Worm (Caenorhabditis elegans) whole organism, young adult: ENCODE data around the gene trap-4.

ENCODE experiments used
- B0019.2 ChIP-seq: fragments of 200-800 bp; sonication (Bioruptor generic); conservative IDR thresholded peaks from 2 replicates; pipeline ENCODE4 v1.3.6; 2022; ENCODE audit warnings: missing genetic modification reagents, missing genetic modification characterization, missing compliant biosample characterization
- B0035.1 ChIP-seq: sonication (generic microtip); optimal IDR thresholded peaks from 2 replicates; lab custom pipeline; 2016; ENCODE audit warnings: missing genetic modification characterization, mild to moderate bottlenecking, missing compliant biosample characterization, missing genotype, missing genetic modification reagents
- F23B12.7 ChIP-seq: sonication (generic microtip); optimal IDR thresholded peaks from 2 replicates; lab custom pipeline; 2017; ENCODE audit warnings: missing genetic modification characterization, mild to moderate bottlenecking, missing compliant biosample characterization, antibody characterized with exemption, moderate library complexity; ENCODE audit not compliant: insufficient read depth
- F33H1.4 ChIP-seq: fragments of 200-800 bp; sonication (Bioruptor generic); IDR thresholded peaks from 2 replicates; pipeline ENCODE4 v1.3.6; 2022; ENCODE audit warnings: missing genetic modification reagents, missing genetic modification characterization, missing compliant biosample characterization
- F39B2.1 ChIP-seq: fragments of 200-800 bp; sonication (Bioruptor generic); IDR thresholded peaks from 2 replicates; pipeline ENCODE4 v1.3.6; 2022; ENCODE audit warnings: missing genetic modification reagents, missing genetic modification characterization, missing compliant biosample characterization
- F52B5.7 ChIP-seq: sonication (generic microtip); optimal IDR thresholded peaks from 2 replicates; lab custom pipeline; 2016; ENCODE audit warnings: mild to moderate bottlenecking, missing genetic modification characterization, missing compliant biosample characterization
- F57C9.4 ChIP-seq: sonication (generic microtip); optimal IDR thresholded peaks from 2 replicates; lab custom pipeline; 2017; ENCODE audit warnings: mild to moderate bottlenecking, missing genetic modification characterization, missing compliant biosample characterization
- T07F8.4 ChIP-seq: sonication (generic microtip); optimal IDR thresholded peaks from 2 replicates; lab custom pipeline; 2016; ENCODE audit warnings: mild to moderate bottlenecking, missing genetic modification characterization, moderate library complexity, missing compliant biosample characterization
- T26A5.8 ChIP-seq: sonication (generic microtip); optimal IDR thresholded peaks from 2 replicates; lab custom pipeline; 2016; ENCODE audit warnings: missing genetic modification characterization, missing compliant biosample characterization
- Y53F4B.3 ChIP-seq: fragments of 200-800 bp; sonication (Bioruptor generic); IDR thresholded peaks from 2 replicates; pipeline ENCODE4 v1.3.6; 2022; ENCODE audit warnings: missing genetic modification reagents, missing genetic modification characterization, missing compliant biosample characterization
- Y79H2A.3 ChIP-seq: fragments of 200-800 bp; sonication (Bioruptor generic); conservative IDR thresholded peaks from 2 replicates; pipeline ENCODE4 v1.3.6; 2022; ENCODE audit warnings: missing genetic modification reagents, missing genetic modification characterization, missing compliant biosample characterization
- akir-1 ChIP-seq: fragments of 200-800 bp; sonication (Bioruptor generic); optimal IDR thresholded peaks from 2 replicates; lab custom pipeline; 2018; ENCODE audit warnings: mild to moderate bottlenecking, missing genetic modification characterization, moderate library complexity, missing compliant biosample characterization
- aptf-2 ChIP-seq: fragments of 200-800 bp; sonication (Bioruptor generic); conservative IDR thresholded peaks from 2 replicates; pipeline ENCODE4 v1.3.6; 2022; ENCODE audit warnings: missing genetic modification reagents, missing genetic modification characterization, missing compliant biosample characterization
- bed-1 ChIP-seq: fragments of 200-800 bp; sonication (Bioruptor generic); IDR thresholded peaks from 2 replicates; pipeline ENCODE4 v1.3.6; 2022; ENCODE audit warnings: missing genetic modification reagents, missing genetic modification characterization, missing compliant biosample characterization
- cebp-1 ChIP-seq, 2 experiments: fragments of 200-800 bp in 1 of 2; sonication (Bioruptor generic) in 1 of 2; sonication (generic microtip) in 1 of 2; IDR thresholded peaks in 1 of 2; optimal IDR thresholded peaks in 1 of 2; 2 replicates each; pipeline versions ENCODE4 v1.3.6 to Lab custom; 2017 to 2022; ENCODE audit warnings: missing compliant biosample characterization in 2 of 2, missing genetic modification characterization in 2 of 2, mild to moderate bottlenecking in 1 of 2, missing genetic modification reagents in 1 of 2, moderate library complexity in 1 of 2
- ceh-27 ChIP-seq: fragments of 200-800 bp; sonication (Bioruptor generic); optimal IDR thresholded peaks from 2 replicates; lab custom pipeline; 2018; ENCODE audit warnings: mild to moderate bottlenecking, missing genetic modification characterization, moderate library complexity, missing compliant biosample characterization
- ceh-40 ChIP-seq: fragments of 200-800 bp; sonication (Bioruptor generic); IDR thresholded peaks from 2 replicates; pipeline ENCODE4 v1.3.6; 2022; ENCODE audit warnings: missing genetic modification characterization, missing compliant biosample characterization
- ceh-91 ChIP-seq: fragments of 200-800 bp; sonication (Bioruptor generic); IDR thresholded peaks from 2 replicates; pipeline ENCODE4 v1.3.6; 2022; ENCODE audit warnings: missing genetic modification reagents, missing genetic modification characterization, missing compliant biosample characterization
- dox-1 ChIP-seq: fragments of 200-800 bp; sonication (Bioruptor generic); IDR thresholded peaks from 2 replicates; pipeline ENCODE4 v1.3.6; 2022; ENCODE audit warnings: missing genetic modification reagents, missing genetic modification characterization, missing compliant biosample characterization
- egl-18 ChIP-seq: fragments of 200-800 bp; sonication (Bioruptor generic); IDR thresholded peaks from 2 replicates; pipeline ENCODE4 v1.3.6; 2022; ENCODE audit warnings: missing genetic modification reagents, missing genetic modification characterization, missing compliant biosample characterization
- ekl-4 ChIP-seq: fragments of 200-800 bp; sonication (Bioruptor generic); IDR thresholded peaks from 2 replicates; pipeline ENCODE4 v1.3.6; 2022; ENCODE audit warnings: missing genetic modification reagents, missing genetic modification characterization, missing compliant biosample characterization
- hmg-1.2 ChIP-seq: fragments of 200-800 bp; sonication (Bioruptor generic); IDR thresholded peaks from 2 replicates; pipeline ENCODE4 v1.3.6; 2022; ENCODE audit warnings: missing genetic modification reagents, missing genetic modification characterization, missing compliant biosample characterization
- hsf-1 ChIP-seq: fragments of 200-800 bp; sonication (Bioruptor generic); IDR thresholded peaks from 2 replicates; pipeline ENCODE4 v1.3.6; 2022; ENCODE audit warnings: missing genetic modification reagents, missing genetic modification characterization, missing compliant biosample characterization
- let-607 ChIP-seq, 2 experiments: fragments of 200-800 bp in 1 of 2; sonication (Bioruptor generic) in 1 of 2; sonication (generic microtip) in 1 of 2; optimal IDR thresholded peaks; 2 replicates each; lab custom pipeline; 2016 to 2018; ENCODE audit warnings: mild to moderate bottlenecking in 2 of 2, missing compliant biosample characterization in 2 of 2, missing genetic modification characterization in 2 of 2, moderate library complexity in 2 of 2, missing genotype in 1 of 2
- lin-40 ChIP-seq: sonication (generic microtip); optimal IDR thresholded peaks from 2 replicates; lab custom pipeline; 2016; ENCODE audit warnings: missing genetic modification characterization, mild to moderate bottlenecking, missing compliant biosample characterization, missing genotype, missing genetic modification reagents
- lir-1 ChIP-seq: fragments of 200-800 bp; sonication (Bioruptor generic); conservative IDR thresholded peaks from 2 replicates; pipeline ENCODE4 v1.3.6; 2022; ENCODE audit warnings: missing genetic modification reagents, missing genetic modification characterization, missing compliant biosample characterization
- lsl-1 ChIP-seq: fragments of 200-800 bp; sonication (Bioruptor generic); optimal IDR thresholded peaks from 2 replicates; lab custom pipeline; 2018; ENCODE audit warnings: mild to moderate bottlenecking, missing genetic modification characterization, moderate library complexity, missing compliant biosample characterization
- lsy-27 ChIP-seq: sonication (generic microtip); optimal IDR thresholded peaks from 2 replicates; lab custom pipeline; 2017; ENCODE audit warnings: missing genetic modification characterization, mild to moderate bottlenecking, missing compliant biosample characterization, antibody characterized with exemption, missing genotype, borderline replicate concordance; ENCODE audit not compliant: insufficient read depth
- madf-6 ChIP-seq: fragments of 200-800 bp; sonication (Bioruptor generic); IDR thresholded peaks from 2 replicates; pipeline ENCODE4 v1.3.6; 2022; ENCODE audit warnings: missing genetic modification reagents, missing genetic modification characterization, missing compliant biosample characterization
- mcd-1 ChIP-seq: fragments of 200-800 bp; sonication (Bioruptor generic); IDR thresholded peaks from 2 replicates; pipeline ENCODE4 v1.3.6; 2022; ENCODE audit warnings: missing genetic modification reagents, missing genetic modification characterization, missing compliant biosample characterization
- mes-4 ChIP-seq: sonication (generic microtip); optimal IDR thresholded peaks from 2 replicates; lab custom pipeline; 2016; ENCODE audit warnings: missing genotype, missing genetic modification characterization, missing compliant biosample characterization
- nfya-2 ChIP-seq: fragments of 200-800 bp; sonication (Bioruptor generic); IDR thresholded peaks from 2 replicates; pipeline ENCODE4 v1.3.6; 2022; ENCODE audit warnings: missing genetic modification reagents, missing genetic modification characterization, missing compliant biosample characterization
- nfyb-1 ChIP-seq: fragments of 200-800 bp; sonication (Bioruptor generic); IDR thresholded peaks from 2 replicates; pipeline ENCODE4 v1.3.6; 2022; ENCODE audit warnings: missing genetic modification reagents, missing genetic modification characterization, missing compliant biosample characterization
- nhr-179 ChIP-seq: sonication (generic microtip); optimal IDR thresholded peaks from 2 replicates; lab custom pipeline; 2016; ENCODE audit warnings: mild to moderate bottlenecking, missing genetic modification characterization, missing compliant biosample characterization
- nhr-27 ChIP-seq: fragments of 200-800 bp; sonication (Bioruptor generic); optimal IDR thresholded peaks from 2 replicates; lab custom pipeline; 2018; ENCODE audit warnings: mild to moderate bottlenecking, missing genetic modification characterization, moderate library complexity, missing compliant biosample characterization
- pha-4 ChIP-seq: fragments of 150-350 bp; sonication (generic microtip); optimal IDR thresholded peaks from 2 replicates; lab custom pipeline; 2014; ENCODE audit warnings: missing biosample characterization, missing genetic modification reagents, missing genetic modification characterization
- rcor-1 ChIP-seq: fragments of 200-800 bp; sonication (Bioruptor generic); IDR thresholded peaks from 2 replicates; pipeline ENCODE4 v1.3.6; 2022; ENCODE audit warnings: missing genetic modification reagents, missing genetic modification characterization, missing compliant biosample characterization
- rec-8 ChIP-seq, 2 experiments: sonication (generic microtip); optimal IDR thresholded peaks; 2 replicates each; lab custom pipeline; 2016; ENCODE audit warnings: mild to moderate bottlenecking in 2 of 2, missing genetic modification characterization in 2 of 2, missing genetic modification reagents in 2 of 2, missing genotype in 2 of 2, missing biosample characterization in 1 of 2, missing compliant biosample characterization in 1 of 2, moderate library complexity in 1 of 2
- sdz-38 ChIP-seq: sonication (generic microtip); optimal IDR thresholded peaks from 2 replicates; lab custom pipeline; 2016; ENCODE audit warnings: missing genotype, missing genetic modification characterization, missing compliant biosample characterization
- snpc-1.1 ChIP-seq: sonication (generic microtip); optimal IDR thresholded peaks from 2 replicates; lab custom pipeline; 2017; ENCODE audit warnings: missing genetic modification characterization, mild to moderate bottlenecking, missing compliant biosample characterization, antibody characterized with exemption, moderate library complexity, missing genotype, missing genetic modification reagents; ENCODE audit not compliant: insufficient read depth
- snpc-3.4 ChIP-seq: sonication (generic microtip); optimal IDR thresholded peaks from 2 replicates; lab custom pipeline; 2017; ENCODE audit warnings: missing genetic modification characterization, mild to moderate bottlenecking, missing compliant biosample characterization, antibody characterized with exemption, moderate library complexity, missing genotype, missing genetic modification reagents
- somi-1 ChIP-seq: fragments of 200-800 bp; sonication (Bioruptor generic); optimal IDR thresholded peaks from 2 replicates; lab custom pipeline; 2018; ENCODE audit warnings: mild to moderate bottlenecking, missing genetic modification characterization, missing compliant biosample characterization
- xnd-1 ChIP-seq: sonication (generic microtip); optimal IDR thresholded peaks from 2 replicates; lab custom pipeline; 2016; ENCODE audit warnings: missing genotype, missing genetic modification reagents, missing genetic modification characterization, missing compliant biosample characterization
- zim-3 ChIP-seq: sonication (generic microtip); optimal IDR thresholded peaks from 2 replicates; lab custom pipeline; 2017; ENCODE audit warnings: mild to moderate bottlenecking, missing genetic modification characterization, moderate library complexity, missing compliant biosample characterization
- ztf-25 ChIP-seq: fragments of 200-800 bp; sonication (Bioruptor generic); IDR thresholded peaks from 2 replicates; pipeline ENCODE4 v1.3.6; 2022; ENCODE audit warnings: missing genetic modification reagents, missing genetic modification characterization, missing compliant biosample characterization
- ztf-28 ChIP-seq: fragments of 200-800 bp; sonication (Bioruptor generic); IDR thresholded peaks from 2 replicates; pipeline ENCODE4 v1.3.6; 2022; ENCODE audit warnings: missing genetic modification reagents, missing genetic modification characterization, missing compliant biosample characterization

Gene trap-4

DNA sequence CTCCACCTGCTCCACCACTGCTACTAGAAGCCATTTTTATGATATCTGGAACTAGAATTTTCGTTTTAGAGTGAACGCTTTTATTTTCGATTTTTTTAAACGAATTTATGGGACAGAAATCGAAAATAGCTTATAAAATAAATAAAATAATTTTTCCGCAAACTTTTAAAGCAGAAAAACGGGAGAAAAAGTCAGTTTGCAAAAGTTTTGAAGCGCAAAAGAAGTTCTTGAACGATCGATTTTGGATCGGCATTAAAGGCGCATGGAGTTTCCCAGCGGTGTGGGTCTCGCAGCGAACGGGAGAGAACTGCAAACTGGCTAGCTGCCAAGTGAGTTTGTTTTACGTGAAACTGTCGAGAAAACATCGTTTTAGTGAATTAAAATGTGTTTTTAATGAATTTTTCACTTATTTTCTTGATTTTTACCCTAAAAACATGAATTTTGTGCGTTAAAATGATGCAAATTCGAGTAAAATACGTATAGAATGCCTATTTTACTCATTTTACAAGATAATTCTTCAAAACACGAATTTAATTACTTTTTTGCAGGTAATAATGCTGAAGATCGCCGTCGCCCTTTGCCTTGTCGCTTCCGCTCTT, at the start of gene trap-4, which contains the start of gene ccf-1:
TSS of gene trap-4 (plus strand) at position 549 of the 599 bp plus-strand sequence.
TSS of gene ccf-1 (minus strand) at position 51 of the 599 bp plus-strand sequence.
- no peak for TF ChIP-seq akir-1 (GFP tag; lab: Kevin White, UChicago)
- TF ChIP-seq mcd-1 (GFP tag; lab: Robert Waterston, UW) = peak; percentile 35; the same call in 1 of the 2 replicates
- TF ChIP-seq ztf-28 (GFP tag; lab: Robert Waterston, UW) = no peak
- TF ChIP-seq F33H1.4 (GFP tag; lab: Robert Waterston, UW) = peak; percentile 85
- no peak for TF ChIP-seq F39B2.1
- TF ChIP-seq ztf-25 (GFP tag; lab: Robert Waterston, UW) = no peak
- peak; percentile 48; the same call in 1 of the 2 replicates for TF ChIP-seq dox-1 (GFP tag; lab: Robert Waterston, UW)
- no peak for TF ChIP-seq F52B5.7 (tag; lab: Kevin White, UChicago)
- TF ChIP-seq nhr-27 (tag; lab: Kevin White, UChicago) = no peak
- no peak for TF ChIP-seq Y53F4B.3 (GFP tag; lab: Robert Waterston, UW)
- TF ChIP-seq nfyb-1 (GFP tag; lab: Robert Waterston, UW) = no peak
- peak; percentile 99 for TF ChIP-seq let-607 (tag; optimal IDR thresholded peaks at IDR 0.05; lab: Kevin White, UChicago)
- TF ChIP-seq ekl-4 = 0 out of 2 replicates have a peak, but pooled peaks have one; percentile 1
- TF ChIP-seq ceh-27 (GFP tag; lab: Kevin White, UChicago) = no peak
- TF ChIP-seq rcor-1 = no peak
- TF ChIP-seq ceh-91 (GFP tag; lab: Robert Waterston, UW) = no peak
- no peak for TF ChIP-seq aptf-2 (GFP tag; lab: Robert Waterston, UW)
- TF ChIP-seq Y79H2A.3 (GFP tag; lab: Robert Waterston, UW) = no peak
- no peak for TF ChIP-seq B0019.2 (GFP tag; lab: Robert Waterston, UW)
- TF ChIP-seq nfya-2 (GFP tag; lab: Robert Waterston, UW) = no peak
- peak; percentile 58 for TF ChIP-seq madf-6 (GFP tag; lab: Robert Waterston, UW)
- TF ChIP-seq xnd-1 (tag; lab: Kevin White, UChicago) = no peak
- TF ChIP-seq pha-4 = peak; percentile 20
- TF ChIP-seq lsy-27 (tag; lab: Kevin White, UChicago) = no peak
- TF ChIP-seq lir-1 = 0 out of 2 replicates have a peak, but pooled peaks have one; percentile 5
- TF ChIP-seq bed-1 = no peak
- TF ChIP-seq F23B12.7 (tag; lab: Kevin White, UChicago) = no peak
- no peak for TF ChIP-seq zim-3
- TF ChIP-seq cebp-1 (GFP tag; IDR thresholded peaks at IDR 0.05; lab: Robert Waterston, UW) = no peak
- peak; percentile 24 for TF ChIP-seq cebp-1 (tag; optimal IDR thresholded peaks at IDR 0.05; lab: Kevin White, UChicago)
- peak; percentile 5 for TF ChIP-seq snpc-3.4 (tag; lab: Kevin White, UChicago)
- TF ChIP-seq hsf-1 (GFP tag; lab: Robert Waterston, UW) = no peak
- no peak for TF ChIP-seq T26A5.8 (tag; lab: Kevin White, UChicago)
- TF ChIP-seq rec-8 (tag; optimal IDR thresholded peaks at IDR 0.05; lab: Kevin White, UChicago) = no peak
- TF ChIP-seq sdz-38 (tag; lab: Kevin White, UChicago) = no peak
- TF ChIP-seq F57C9.4 (tag; lab: Kevin White, UChicago) = no peak
- no peak for TF ChIP-seq egl-18 (GFP tag; lab: Robert Waterston, UW)
- no peak for TF ChIP-seq nhr-179 (tag; lab: Kevin White, UChicago)
- no peak for TF ChIP-seq mes-4
- TF ChIP-seq ceh-40 (GFP tag; lab: Robert Waterston, UW) = no peak
- no peak for TF ChIP-seq T07F8.4 (tag; lab: Kevin White, UChicago)
- TF ChIP-seq lsl-1 = peak; percentile 19
- TF ChIP-seq somi-1 (GFP tag; lab: Kevin White, UChicago) = no peak
- TF ChIP-seq lin-40 = peak; percentile 26
- no peak for TF ChIP-seq hmg-1.2 (GFP tag; lab: Robert Waterston, UW)
- no peak for TF ChIP-seq B0035.1
- no peak for TF ChIP-seq snpc-1.1 (tag; lab: Kevin White, UChicago)
